Fruit fly (Drosophila melanogaster) whole organism, embryonic: Measurements from ENCODE around the gene Atac2.

ENCODE experiments used
- Aef1 ChIP-seq: fragments of 200-800 bp; sonication (Bioruptor generic); IDR thresholded peaks from 3 replicates; pipeline ENCODE4 v1.3.6; 2022; ENCODE audit warnings: missing biosample characterization, missing genetic modification characterization
- Antp ChIP-seq: fragments of 200-800 bp; sonication (Bioruptor generic); optimal IDR thresholded peaks from 3 replicates; lab custom pipeline; 2016; ENCODE audit warnings: missing biosample characterization, missing genetic modification characterization
- CG10209 ChIP-seq: fragments of 200-800 bp; sonication (Bioruptor generic); optimal IDR thresholded peaks from 3 replicates; lab custom pipeline; 2017; ENCODE audit warnings: missing biosample characterization, mild to moderate bottlenecking, missing genetic modification characterization, missing genetic modification reagents
- CG10543 ChIP-seq: fragments of 200-800 bp; sonication (Bioruptor generic); optimal IDR thresholded peaks from 3 replicates; lab custom pipeline; 2017; ENCODE audit warnings: missing biosample characterization, mild to moderate bottlenecking, missing genetic modification characterization, moderate library complexity
- CG12236 ChIP-seq: fragments of 200-800 bp; sonication (Bioruptor generic); optimal IDR thresholded peaks from 2 replicates; lab custom pipeline; 2016; ENCODE audit warnings: missing biosample characterization, missing genetic modification characterization
- CG13287 ChIP-seq: fragments of 200-800 bp; sonication (Bioruptor generic); IDR thresholded peaks from 2 replicates; pipeline ENCODE4 v1.3.6; 2022; ENCODE audit warnings: missing biosample characterization, missing genetic modification characterization; ENCODE audit not compliant: partially characterized antibody
- CG13424 ChIP-seq: fragments of 200-800 bp; sonication (Bioruptor generic); optimal IDR thresholded peaks from 2 replicates; lab custom pipeline; 2019; ENCODE audit warnings: missing biosample characterization, mild to moderate bottlenecking, missing genetic modification characterization, moderate library complexity
- CG15073 ChIP-seq: fragments of 200-800 bp; sonication (Bioruptor generic); optimal IDR thresholded peaks from 2 replicates; lab custom pipeline; 2016; ENCODE audit warnings: missing biosample characterization, missing genetic modification characterization
- CG15479 ChIP-seq: fragments of 200-800 bp; sonication (Bioruptor generic); optimal IDR thresholded peaks from 3 replicates; lab custom pipeline; 2019; ENCODE audit warnings: missing biosample characterization, mild to moderate bottlenecking, missing genetic modification characterization, moderate library complexity
- CG16815 ChIP-seq: fragments of 200-800 bp; sonication (Bioruptor generic); optimal IDR thresholded peaks from 3 replicates; lab custom pipeline; 2017; ENCODE audit warnings: missing biosample characterization, mild to moderate bottlenecking, missing genetic modification characterization
- CG2202 ChIP-seq: fragments of 200-800 bp; sonication (Bioruptor generic); optimal IDR thresholded peaks from 2 replicates; lab custom pipeline; 2018; ENCODE audit warnings: missing biosample characterization, mild to moderate bottlenecking, missing genetic modification characterization
- CG33213 ChIP-seq: fragments of 200-800 bp; sonication (Bioruptor generic); optimal IDR thresholded peaks from 3 replicates; lab custom pipeline; 2016; ENCODE audit warnings: missing biosample characterization, missing genetic modification characterization
- CG34224 ChIP-seq: fragments of 200-800 bp; sonication (Bioruptor generic); IDR thresholded peaks from 3 replicates; pipeline ENCODE4 v1.3.6; 2022; ENCODE audit warnings: missing biosample characterization, missing genetic modification characterization; ENCODE audit not compliant: partially characterized antibody
- CG5953 ChIP-seq: fragments of 200-800 bp; sonication (Bioruptor generic); IDR thresholded peaks from 2 replicates; pipeline ENCODE4 v1.3.6; 2022; ENCODE audit warnings: missing biosample characterization, missing genetic modification characterization
- CG6854 ChIP-seq: fragments of 200-800 bp; sonication (Bioruptor generic); optimal IDR thresholded peaks from 3 replicates; lab custom pipeline; 2017; ENCODE audit warnings: missing biosample characterization, mild to moderate bottlenecking, missing genetic modification characterization
- Camta ChIP-seq: fragments of 200-800 bp; sonication (Bioruptor generic); optimal IDR thresholded peaks from 2 replicates; lab custom pipeline; 2016; ENCODE audit warnings: missing biosample characterization, missing genetic modification characterization
- Dip3 ChIP-seq: fragments of 200-800 bp; sonication (Bioruptor generic); optimal IDR thresholded peaks from 3 replicates; lab custom pipeline; 2016; ENCODE audit warnings: missing biosample characterization, missing genetic modification characterization
- Dll ChIP-seq: fragments of 200-800 bp; sonication (Bioruptor generic); IDR thresholded peaks from 4 replicates; pipeline ENCODE4 v1.3.6; 2022; ENCODE audit warnings: missing biosample characterization, missing genetic modification characterization; ENCODE audit not compliant: partially characterized antibody
- Drgx ChIP-seq: fragments of 200-800 bp; sonication (Bioruptor generic); IDR thresholded peaks from 2 replicates; pipeline ENCODE4 v1.3.6; 2022; ENCODE audit warnings: missing biosample characterization, missing genetic modification characterization
- E2f1 ChIP-seq: fragments of 200-800 bp; sonication (Bioruptor generic); IDR thresholded peaks from 2 replicates; pipeline ENCODE4 v1.3.6; 2022; ENCODE audit warnings: missing biosample characterization, missing genetic modification characterization
- Elba2 ChIP-seq: fragments of 200-800 bp; sonication (Bioruptor generic); optimal IDR thresholded peaks from 3 replicates; lab custom pipeline; 2016; ENCODE audit warnings: missing biosample characterization, missing genetic modification characterization
- Ets97D ChIP-seq: fragments of 200-800 bp; sonication (Bioruptor generic); optimal IDR thresholded peaks from 3 replicates; lab custom pipeline; 2016; ENCODE audit warnings: missing biosample characterization, missing genetic modification characterization
- Fer1 ChIP-seq: fragments of 200-800 bp; sonication (Bioruptor generic); optimal IDR thresholded peaks from 2 replicates; lab custom pipeline; 2017; ENCODE audit warnings: missing biosample characterization, mild to moderate bottlenecking, missing genetic modification characterization
- Fer2 ChIP-seq: fragments of 200-800 bp; sonication (Bioruptor generic); optimal IDR thresholded peaks from 2 replicates; lab custom pipeline; 2018; ENCODE audit warnings: missing biosample characterization, mild to moderate bottlenecking, missing genetic modification characterization, moderate library complexity
- H2.0 ChIP-seq: fragments of 200-800 bp; sonication (Bioruptor generic); IDR thresholded peaks from 2 replicates; pipeline ENCODE4 v1.3.6; 2022; ENCODE audit warnings: missing biosample characterization, missing genetic modification characterization
- HLH3B ChIP-seq: fragments of 200-800 bp; sonication (Bioruptor generic); IDR thresholded peaks from 2 replicates; pipeline ENCODE4 v1.3.6; 2022; ENCODE audit warnings: missing biosample characterization, missing genetic modification characterization
- HLH54F ChIP-seq: fragments of 200-800 bp; sonication (Bioruptor generic); optimal IDR thresholded peaks from 3 replicates; lab custom pipeline; 2016; ENCODE audit warnings: missing biosample characterization, missing genetic modification characterization
- NC2β ChIP-seq: fragments of 200-800 bp; sonication (Bioruptor generic); optimal IDR thresholded peaks from 2 replicates; lab custom pipeline; 2016; ENCODE audit warnings: missing biosample characterization, missing genetic modification characterization
- Nf-YB ChIP-seq: fragments of 200-800 bp; sonication (Bioruptor generic); optimal IDR thresholded peaks from 3 replicates; lab custom pipeline; 2019; ENCODE audit warnings: missing biosample characterization, mild to moderate bottlenecking, missing genetic modification characterization, moderate library complexity
- Optix ChIP-seq: fragments of 200-800 bp; sonication (Bioruptor generic); IDR thresholded peaks from 3 replicates; pipeline ENCODE4 v1.3.6; 2022; ENCODE audit warnings: missing biosample characterization, missing genetic modification characterization
- Sox102F ChIP-seq: fragments of 200-800 bp; sonication (Bioruptor generic); optimal IDR thresholded peaks from 2 replicates; lab custom pipeline; 2018; ENCODE audit warnings: missing biosample characterization, mild to moderate bottlenecking, missing genetic modification characterization, moderate library complexity
- Sry-δ ChIP-seq: fragments of 200-800 bp; sonication (Bioruptor generic); optimal IDR thresholded peaks from 2 replicates; lab custom pipeline; 2016; ENCODE audit warnings: missing biosample characterization, missing genetic modification characterization
- ap ChIP-seq: fragments of 200-800 bp; sonication (Bioruptor generic); IDR thresholded peaks from 2 replicates; pipeline ENCODE4 v1.3.6; 2022; ENCODE audit warnings: missing biosample characterization, missing genetic modification characterization
- az2 ChIP-seq: fragments of 200-800 bp; sonication (Bioruptor generic); optimal IDR thresholded peaks from 3 replicates; lab custom pipeline; 2016; ENCODE audit warnings: missing biosample characterization, missing genetic modification characterization
- cg ChIP-seq: fragments of 200-800 bp; sonication (Bioruptor generic); optimal IDR thresholded peaks from 3 replicates; lab custom pipeline; 2019; ENCODE audit warnings: missing biosample characterization, mild to moderate bottlenecking, missing genetic modification characterization, moderate library complexity
- chn ChIP-seq: fragments of 200-800 bp; sonication (Bioruptor generic); optimal IDR thresholded peaks from 2 replicates; lab custom pipeline; 2016; ENCODE audit warnings: missing biosample characterization, missing genetic modification characterization
- crp ChIP-seq, 2 experiments: fragments of 200-800 bp; sonication (Bioruptor generic); optimal IDR thresholded peaks; 2 replicates in 1 of 2; 3 replicates in 1 of 2; lab custom pipeline; 2017; ENCODE audit warnings: missing biosample characterization in 2 of 2, missing genetic modification characterization in 2 of 2, mild to moderate bottlenecking in 1 of 2, moderate library complexity in 1 of 2
- dm ChIP-seq: fragments of 200-800 bp; sonication (Bioruptor generic); optimal IDR thresholded peaks from 3 replicates; lab custom pipeline; 2016; ENCODE audit warnings: missing biosample characterization, missing genetic modification characterization
- en ChIP-seq: fragments of 200-800 bp; sonication (Bioruptor generic); optimal IDR thresholded peaks from 2 replicates; lab custom pipeline; 2016; ENCODE audit warnings: missing biosample characterization, missing genetic modification characterization
- fd102C ChIP-seq: fragments of 200-800 bp; sonication (Bioruptor generic); optimal IDR thresholded peaks from 2 replicates; lab custom pipeline; 2018; ENCODE audit warnings: missing biosample characterization, mild to moderate bottlenecking, missing genetic modification characterization, moderate library complexity
- gsb-n ChIP-seq: fragments of 200-800 bp; sonication (Bioruptor generic); optimal IDR thresholded peaks from 3 replicates; lab custom pipeline; 2018; ENCODE audit warnings: missing biosample characterization, mild to moderate bottlenecking, missing genetic modification characterization
- ham ChIP-seq: fragments of 200-800 bp; sonication (Bioruptor generic); IDR thresholded peaks from 2 replicates; pipeline ENCODE4 v1.3.6; 2022; ENCODE audit warnings: missing biosample characterization, missing genetic modification characterization
- jumu ChIP-seq: fragments of 200-800 bp; sonication (Bioruptor generic); optimal IDR thresholded peaks from 3 replicates; lab custom pipeline; 2016; ENCODE audit warnings: missing biosample characterization, missing genetic modification characterization
- mirr ChIP-seq: fragments of 200-800 bp; sonication (Bioruptor generic); optimal IDR thresholded peaks from 3 replicates; lab custom pipeline; 2018; ENCODE audit warnings: missing biosample characterization, mild to moderate bottlenecking, missing genetic modification characterization
- rib ChIP-seq: fragments of 200-800 bp; sonication (Bioruptor generic); IDR thresholded peaks from 2 replicates; pipeline ENCODE4 v1.3.6; 2022; ENCODE audit warnings: missing biosample characterization, missing genetic modification characterization
- so ChIP-seq: fragments of 200-800 bp; sonication (Bioruptor generic); IDR thresholded peaks from 3 replicates; pipeline ENCODE4 v1.3.6; 2022; ENCODE audit warnings: missing biosample characterization, missing genetic modification characterization
- tap ChIP-seq: fragments of 200-800 bp; optimal IDR thresholded peaks from 3 replicates; lab custom pipeline; 2019; ENCODE audit warnings: missing biosample characterization, mild to moderate bottlenecking, missing genetic modification characterization, moderate library complexity
- tll ChIP-seq, 2 experiments: fragments of 200-800 bp in 1 of 2; fragments of >200 bp in 1 of 2; sonication (Bioruptor generic) in 1 of 2; optimal IDR thresholded peaks; 2 replicates each; lab custom pipeline; 2017 to 2019; ENCODE audit warnings: missing biosample characterization in 2 of 2, missing genetic modification characterization in 2 of 2, mild to moderate bottlenecking in 1 of 2, moderate library complexity in 1 of 2
- trh ChIP-seq: fragments of 200-800 bp; sonication (Bioruptor generic); optimal IDR thresholded peaks from 2 replicates; lab custom pipeline; 2016; ENCODE audit warnings: missing biosample characterization, missing genetic modification characterization
- wek ChIP-seq: fragments of 200-800 bp; sonication (Bioruptor generic); optimal IDR thresholded peaks from 3 replicates; lab custom pipeline; 2018; ENCODE audit warnings: missing biosample characterization, mild to moderate bottlenecking, missing genetic modification characterization, moderate library complexity

Gene Atac2

dm6 chr2L:18626987-18627386 is 14.9 kb upstream of the Atac2 start (continued):
- TF ChIP-seq fd102C (GFP tag; lab: Kevin White, UChicago) (peak; percentile 65), CG13287 (GFP tag; lab: Robert Waterston, UW) (no peak), Sox102F (GFP tag; lab: Kevin White, UChicago) (peak; percentile 80), jumu (GFP tag; lab: Kevin White, UChicago) (peak; percentile 46), Aef1 (no peak), rib (peak; percentile 77), HLH3B (peak; percentile 75; the same call in 1 of the 2 replicates), trh (GFP tag; lab: Kevin White, UChicago) (peak; percentile 79), tll (GFP tag; optimal IDR thresholded peaks at IDR 0.05; lab: Kevin White, UChicago) (peak in 1 of 2 experiments; percentile 68), ham (peak; percentile 31; the same call in 1 of the 2 replicates), CG15073 (GFP tag; lab: Kevin White, UChicago) (no peak), HLH54F (peak; percentile 24), NC2β (GFP tag; lab: Kevin White, UChicago) (peak; percentile 86), Dip3 (GFP tag; lab: Kevin White, UChicago) (peak; percentile 54), CG34224 (GFP tag; lab: Robert Waterston, UW) (no peak), H2.0 (GFP tag; lab: Robert Waterston, UW) (peak; percentile 57), Ets97D (GFP tag; lab: Kevin White, UChicago) (peak; percentile 51), Sry-δ (GFP tag; lab: Kevin White, UChicago) (peak; percentile 45), Camta (GFP tag; lab: Kevin White, UChicago) (peak; percentile 88), cg (GFP tag; lab: Kevin White, UChicago) (no peak), Optix (GFP tag; lab: Robert Waterston, UW) (peak; percentile 60; the same call in 2 of the 3 replicates), Antp (peak; percentile 64), CG5953 (GFP tag; lab: Robert Waterston, UW) (peak; percentile 68; the same call in 1 of the 2 replicates), dm (GFP tag; lab: Kevin White, UChicago) (peak; percentile 57), CG12236 (GFP tag; lab: Kevin White, UChicago) (peak; percentile 92), Elba2 (GFP tag; lab: Kevin White, UChicago) (no peak), Fer1 (GFP tag; lab: Kevin White, UChicago) (peak; percentile 91), wek (GFP tag; lab: Kevin White, UChicago) (peak; percentile 80), ap (GFP tag; lab: Robert Waterston, UW) (peak; percentile 51; the same call in 1 of the 2 replicates), CG33213 (GFP tag; lab: Kevin White, UChicago) (peak; percentile 90), chn (GFP tag; lab: Kevin White, UChicago) (peak; percentile 33), so (GFP tag; lab: Robert Waterston, UW) (peak; percentile 58; the same call in 1 of the 3 replicates), E2f1 (peak; percentile 42; the same call in 1 of the 2 replicates), Drgx (GFP tag; lab: Robert Waterston, UW) (no peak), CG2202 (tag; lab: Kevin White, UChicago) (peak; percentile 91), tap (peak; percentile 36), Nf-YB (peak; percentile 74), Dll (no peak), Fer2 (tag; lab: Kevin White, UChicago) (peak; percentile 58), en (GFP tag; lab: Kevin White, UChicago) (peak; percentile 75), CG10209 (GFP tag; lab: Kevin White, UChicago) (peak; percentile 92), CG6854 (GFP tag; lab: Kevin White, UChicago) (peak; percentile 74), crp (GFP tag; optimal IDR thresholded peaks at IDR 0.05; lab: Kevin White, UChicago) (peak in 1 of 2 experiments; percentile 40), CG13424 (tag; lab: Kevin White, UChicago) (peak; percentile 70), az2 (peak; percentile 50), CG15479 (peak; percentile 78), gsb-n (tag; lab: Kevin White, UChicago) (peak; percentile 91), CG16815 (GFP tag; lab: Kevin White, UChicago) (no peak), CG10543 (GFP tag; lab: Kevin White, UChicago) (peak; percentile 89), mirr (GFP tag; lab: Kevin White, UChicago) (peak; percentile 68)
